Fruit fly (Drosophila melanogaster) Kc167 (cell line): ENCODE results near the gene Npc2h.

Experiments
- Myc ChIP-seq: fragments of >200 bp; optimal IDR thresholded peaks from 2 replicates; lab custom pipeline; 2017; ENCODE audit warnings: missing external identifiers
- Sin3A ChIP-seq: fragments of >200 bp; optimal IDR thresholded peaks from 2 replicates; lab custom pipeline; 2018; ENCODE audit warnings: missing external identifiers
- h ChIP-seq: fragments of >200 bp; optimal IDR thresholded peaks from 3 replicates; lab custom pipeline; 2018; ENCODE audit warnings: missing external identifiers
- insv ChIP-seq: fragments of >200 bp; optimal IDR thresholded peaks from 3 replicates; lab custom pipeline; 2018; ENCODE audit warnings: missing external identifiers
- psq ChIP-seq: fragments of >200 bp; optimal IDR thresholded peaks from 2 replicates; lab custom pipeline; 2017; ENCODE audit warnings: missing external identifiers
- ttk ChIP-seq: sonication (Bioruptor generic); optimal IDR thresholded peaks from 2 replicates; lab custom pipeline; 2017; ENCODE audit warnings: missing external identifiers

Gene Npc2h

DNA sequence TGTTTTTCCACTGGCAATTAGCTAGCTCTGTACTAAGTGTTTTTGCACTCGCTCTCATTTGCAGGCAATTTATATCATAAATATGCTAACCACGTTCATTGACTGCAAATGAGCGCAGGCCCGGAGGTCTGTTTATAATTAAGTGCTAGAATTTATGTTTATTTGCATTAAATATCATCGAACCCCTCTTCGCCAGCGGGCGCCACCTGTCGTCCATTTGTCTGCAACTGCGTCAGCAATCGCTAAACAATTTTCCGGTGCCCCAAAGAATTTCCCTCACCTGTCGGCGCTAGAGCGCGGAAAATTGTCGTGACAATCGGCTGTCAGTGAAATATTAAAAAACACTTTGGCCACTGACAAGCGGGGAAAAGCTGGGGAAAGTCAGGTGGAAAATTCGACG is 24.6 kb upstream of the Npc2h start:
- TF ChIP-seq Myc (lab: Kevin White, UChicago): no peak
- no peak for TF ChIP-seq ttk
- no peak for TF ChIP-seq h (lab: Kevin White, UChicago)
- TF ChIP-seq Sin3A: no peak
- TF ChIP-seq psq (lab: Kevin White, UChicago): no peak
- TF ChIP-seq insv: no peak

DNA sequence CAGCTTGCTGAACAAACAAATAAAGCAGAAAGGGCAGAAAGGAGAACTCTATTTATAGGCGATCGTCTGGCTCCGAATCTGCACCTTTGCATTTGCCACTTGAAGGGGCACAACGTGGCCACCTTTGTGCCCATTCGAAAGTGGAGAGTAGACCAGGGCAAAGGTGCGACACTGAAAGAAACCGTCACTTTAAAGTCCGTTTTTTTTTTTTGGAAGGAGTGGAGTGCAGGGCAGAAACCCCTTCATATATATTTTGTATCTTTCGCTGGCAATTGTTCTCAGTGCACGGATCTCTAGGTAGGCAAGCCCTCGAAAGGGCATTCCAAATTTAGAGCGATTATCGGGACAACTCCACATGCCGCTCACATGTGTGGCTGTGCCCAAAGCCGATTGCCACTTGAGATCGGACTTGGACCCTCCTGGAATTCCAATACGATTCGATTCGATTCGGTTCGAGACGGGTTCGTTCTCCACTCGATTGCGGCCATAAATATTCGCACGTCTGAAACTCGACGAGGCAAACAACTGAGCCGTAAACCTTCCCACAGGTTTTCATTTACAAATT is 24.1 kb upstream of the Npc2h start:
- no peak for TF ChIP-seq psq (lab: Kevin White, UChicago)
- TF ChIP-seq ttk: no peak
- TF ChIP-seq h (lab: Kevin White, UChicago): no peak
- TF ChIP-seq Myc (lab: Kevin White, UChicago): no peak
- no peak for TF ChIP-seq Sin3A
- TF ChIP-seq insv: no peak

- TF ChIP-seq ttk (no peak), psq (lab: Kevin White, UChicago) (no peak), h (lab: Kevin White, UChicago) (no peak), Sin3A (no peak), insv (no peak), Myc (lab: Kevin White, UChicago) (no peak)
Observed at dm6 chr3R:30767556-30767955, 21.5 kb upstream of the Npc2h start.

DNA sequence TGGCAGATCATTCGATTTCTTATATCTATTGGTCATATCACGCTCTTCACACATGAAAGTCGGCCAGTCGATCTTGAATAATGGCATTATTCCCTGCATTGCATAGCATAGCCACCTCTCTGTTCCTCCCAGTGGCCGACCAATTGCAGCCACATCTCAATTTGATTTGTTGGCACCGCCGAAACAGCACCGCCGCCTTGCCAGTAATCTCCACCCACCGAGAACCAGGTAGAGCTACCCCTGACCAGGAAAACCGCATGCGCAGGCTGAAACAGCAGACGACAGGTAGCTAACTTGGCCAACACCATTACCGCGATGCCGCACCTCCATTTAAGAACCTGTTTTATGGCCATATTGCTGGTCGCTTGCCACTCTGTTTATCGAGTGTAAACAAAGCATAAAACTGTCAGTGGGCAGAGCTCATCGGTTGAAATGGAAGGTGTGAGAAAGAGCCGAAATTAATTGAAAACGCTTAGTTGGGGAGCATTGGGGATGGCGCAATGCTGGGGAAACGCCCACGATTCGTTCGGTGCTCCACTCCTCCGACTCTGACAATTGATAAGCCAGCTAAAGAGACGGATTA is 20.9 kb upstream of the Npc2h start:
- no peak for TF ChIP-seq insv

DNA sequence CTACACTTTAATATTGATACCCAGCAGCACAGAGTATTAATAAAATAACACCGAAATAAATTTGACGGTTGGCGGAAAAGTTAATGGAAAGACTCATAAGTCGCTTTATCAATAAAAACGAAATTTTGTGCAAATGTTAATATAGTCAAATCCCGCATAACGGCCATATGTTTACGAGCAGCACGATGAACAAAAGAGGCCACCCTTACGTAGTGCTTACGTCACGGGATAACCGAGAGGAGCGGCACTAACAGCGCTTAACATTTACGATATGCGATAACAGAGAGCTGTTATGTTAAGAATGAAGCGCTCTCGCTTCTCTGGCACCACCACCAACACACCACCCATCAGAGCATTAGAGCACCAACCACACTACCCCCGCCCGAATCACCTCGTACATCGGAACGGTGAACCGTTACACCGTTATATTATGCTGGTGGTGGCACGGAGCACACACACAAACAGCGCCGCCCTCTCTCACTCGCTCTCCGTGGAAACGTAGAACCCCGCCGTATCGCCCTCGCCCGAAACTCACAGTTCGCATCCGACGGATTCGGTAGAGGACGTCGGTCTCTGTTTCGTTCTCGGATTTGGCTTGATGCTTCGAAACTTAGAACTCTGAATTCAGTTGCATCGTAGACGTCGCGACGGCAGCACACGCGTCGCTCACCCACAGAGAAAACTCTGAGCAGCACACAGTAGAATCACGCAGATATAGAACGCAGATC is 19.4 kb upstream of the Npc2h start, which contains the start of gene zfh1:
zfh1 (plus strand) TSS at position 621 of the 728 bp plus-strand sequence.
- TF ChIP-seq psq (lab: Kevin White, UChicago) (no peak), Sin3A (no peak), h (lab: Kevin White, UChicago) (no peak), ttk (no peak), insv (no peak), Myc (lab: Kevin White, UChicago) (no peak)

dm6 chr3R:30764121-30764520 is 18.0 kb upstream of the Npc2h start:
- TF ChIP-seq ttk (no peak), insv (no peak), h (lab: Kevin White, UChicago) (no peak), Myc (lab: Kevin White, UChicago) (no peak), Sin3A (no peak), psq (lab: Kevin White, UChicago) (no peak)

DNA sequence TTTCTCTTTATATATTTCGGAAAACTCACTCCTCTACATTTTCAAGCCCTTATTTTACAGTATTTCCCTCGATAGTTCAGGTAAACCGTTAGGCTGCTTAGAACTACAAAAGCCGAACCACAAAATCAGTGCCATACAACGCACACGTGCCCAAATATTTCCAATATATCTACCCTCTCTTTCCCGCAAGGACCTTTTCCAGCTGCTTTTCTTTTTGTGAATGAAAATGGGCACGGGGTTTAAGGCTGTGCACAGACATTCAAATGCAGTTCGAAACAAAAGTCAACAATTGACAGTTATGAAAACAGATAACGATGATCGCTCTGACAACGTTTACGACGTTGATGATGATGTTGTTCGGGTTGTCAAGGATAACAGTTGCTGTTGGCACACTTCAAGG is 16.1 kb upstream of the Npc2h start:
- TF ChIP-seq insv: no peak
- no peak for TF ChIP-seq Sin3A
- TF ChIP-seq h (lab: Kevin White, UChicago): no peak
- no peak for TF ChIP-seq ttk
- no peak for TF ChIP-seq Myc (lab: Kevin White, UChicago)
- TF ChIP-seq psq (lab: Kevin White, UChicago): no peak

DNA sequence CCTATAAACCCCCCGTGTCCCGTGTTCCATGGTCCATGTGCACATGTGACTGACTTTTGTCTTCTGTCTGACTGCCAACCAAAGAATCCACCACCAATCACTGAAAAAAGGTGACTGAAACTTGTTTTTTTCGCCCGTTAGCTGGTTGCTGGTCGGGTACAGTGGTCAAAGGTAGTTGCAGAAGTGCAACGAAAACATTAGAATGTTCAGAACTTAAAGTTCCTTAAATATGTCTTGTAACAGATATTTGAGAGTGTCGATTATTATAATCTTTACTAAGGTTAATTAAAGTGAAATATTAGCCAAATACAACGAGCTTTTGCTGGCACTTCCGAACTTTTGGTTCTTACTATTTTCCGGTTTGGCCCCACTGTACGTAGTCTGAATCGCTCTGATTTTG is 15.1 kb upstream of the Npc2h start:
- TF ChIP-seq insv (no peak), psq (lab: Kevin White, UChicago) (no peak), Myc (lab: Kevin White, UChicago) (no peak), ttk (no peak), Sin3A (no peak), h (lab: Kevin White, UChicago) (no peak)

dm6 chr3R:30758725-30759714 is 12.9 kb upstream of the Npc2h start:
- TF ChIP-seq h (lab: Kevin White, UChicago): no peak
- TF ChIP-seq Myc (lab: Kevin White, UChicago): no peak
- TF ChIP-seq Sin3A: no peak
- no peak for TF ChIP-seq ttk
- TF ChIP-seq insv: no peak
- TF ChIP-seq psq (lab: Kevin White, UChicago): no peak

DNA sequence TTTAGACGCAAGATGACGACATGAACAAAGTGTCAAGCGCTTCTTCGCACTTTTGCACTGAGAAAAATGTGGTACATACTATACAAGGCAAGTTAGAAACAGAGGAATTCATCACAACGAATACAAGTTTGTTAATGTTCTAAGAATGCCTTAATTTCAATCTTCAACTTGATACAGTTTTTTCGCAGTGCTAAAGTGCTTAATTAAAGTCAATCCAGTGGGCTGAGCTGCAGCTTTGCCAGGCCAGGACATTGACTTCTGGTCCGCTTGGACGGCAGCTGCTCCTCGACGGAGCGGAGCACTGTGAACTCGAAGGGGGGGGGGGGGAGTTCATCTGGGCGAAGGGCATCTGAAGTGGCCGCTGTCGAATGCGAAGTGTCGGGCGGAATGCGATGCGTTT is 10.1 kb upstream of the Npc2h start:
- TF ChIP-seq psq (lab: Kevin White, UChicago): no peak
- TF ChIP-seq ttk: no peak
- TF ChIP-seq Myc (lab: Kevin White, UChicago): no peak
- TF ChIP-seq insv: no peak
- TF ChIP-seq Sin3A: no peak
- no peak for TF ChIP-seq h (lab: Kevin White, UChicago)

- TF ChIP-seq insv (no peak), h (lab: Kevin White, UChicago) (no peak)
Observed at dm6 chr3R:30754488-30755223, 8.6 kb upstream of the Npc2h start.

dm6 chr3R:30750898-30751297 is 4.8 kb upstream of the Npc2h start:
- TF ChIP-seq insv: no peak
- no peak for TF ChIP-seq h (lab: Kevin White, UChicago)
